Fruit fly (Drosophila melanogaster) whole organism, embryonic: ENCODE data around the gene Scox.

ENCODE experiments used
- Abd-B ChIP-seq: fragments of 200-800 bp; sonication (Bioruptor generic); optimal IDR thresholded peaks from 2 replicates; lab custom pipeline; 2018; ENCODE audit warnings: missing biosample characterization, mild to moderate bottlenecking, missing genetic modification characterization, moderate library complexity
- Aef1 ChIP-seq: fragments of 200-800 bp; sonication (Bioruptor generic); IDR thresholded peaks from 3 replicates; pipeline ENCODE4 v1.3.6; 2022; ENCODE audit warnings: missing biosample characterization, missing genetic modification characterization
- Asciz ChIP-seq: fragments of 200-800 bp; sonication (Bioruptor generic); optimal IDR thresholded peaks from 2 replicates; lab custom pipeline; 2017; ENCODE audit warnings: missing biosample characterization, mild to moderate bottlenecking, missing genetic modification characterization, missing genetic modification reagents
- Atf6 ChIP-seq: fragments of 200-800 bp; sonication (Bioruptor generic); IDR thresholded peaks from 2 replicates; pipeline ENCODE4 v1.3.6; 2022; ENCODE audit warnings: missing biosample characterization, missing genetic modification characterization
- CG1024 ChIP-seq: fragments of 200-800 bp; sonication (Bioruptor generic); IDR thresholded peaks from 2 replicates; pipeline ENCODE4 v1.3.6; 2022; ENCODE audit warnings: missing biosample characterization, missing genetic modification characterization
- CG10543 ChIP-seq: fragments of 200-800 bp; sonication (Bioruptor generic); optimal IDR thresholded peaks from 3 replicates; lab custom pipeline; 2017; ENCODE audit warnings: missing biosample characterization, mild to moderate bottlenecking, missing genetic modification characterization, moderate library complexity
- CG10959 ChIP-seq: fragments of 200-800 bp; sonication (Bioruptor generic); IDR thresholded peaks from 2 replicates; pipeline ENCODE4 v1.3.6; 2022; ENCODE audit warnings: missing biosample characterization, missing genetic modification characterization
- CG12104 ChIP-seq: fragments of 200-800 bp; sonication (Bioruptor generic); optimal IDR thresholded peaks from 3 replicates; lab custom pipeline; 2016; ENCODE audit warnings: missing biosample characterization, missing genetic modification characterization
- CG12236 ChIP-seq: fragments of 200-800 bp; sonication (Bioruptor generic); optimal IDR thresholded peaks from 2 replicates; lab custom pipeline; 2016; ENCODE audit warnings: missing biosample characterization, missing genetic modification characterization
- CG1233 ChIP-seq: fragments of 200-800 bp; sonication (Bioruptor generic); optimal IDR thresholded peaks from 4 replicates; lab custom pipeline; 2018; ENCODE audit warnings: missing biosample characterization, mild to moderate bottlenecking, missing genetic modification characterization
- CG12391 ChIP-seq: fragments of 200-800 bp; sonication (Bioruptor generic); optimal IDR thresholded peaks from 3 replicates; lab custom pipeline; 2018; ENCODE audit warnings: missing biosample characterization, mild to moderate bottlenecking, missing genetic modification characterization, moderate library complexity
- CG17361 ChIP-seq: fragments of 200-800 bp; sonication (Bioruptor generic); IDR thresholded peaks from 3 replicates; pipeline ENCODE4 v1.3.6; 2022; ENCODE audit warnings: missing biosample characterization, missing genetic modification characterization
- CG17568 ChIP-seq: fragments of 200-800 bp; sonication (Bioruptor generic); optimal IDR thresholded peaks from 2 replicates; lab custom pipeline; 2018; ENCODE audit warnings: missing biosample characterization, mild to moderate bottlenecking, missing genetic modification characterization, moderate library complexity
- CG2120 ChIP-seq: fragments of 200-800 bp; sonication (Bioruptor generic); optimal IDR thresholded peaks from 3 replicates; lab custom pipeline; 2016; ENCODE audit warnings: missing biosample characterization, missing genetic modification characterization
- CG4282 ChIP-seq: fragments of 200-800 bp; sonication (Bioruptor generic); optimal IDR thresholded peaks from 2 replicates; lab custom pipeline; 2016; ENCODE audit warnings: missing biosample characterization, missing genetic modification characterization
- CG5180 ChIP-seq: fragments of 200-800 bp; sonication (Bioruptor generic); optimal IDR thresholded peaks from 3 replicates; lab custom pipeline; 2017; ENCODE audit warnings: missing biosample characterization, missing genetic modification characterization, mild to moderate bottlenecking, moderate library complexity, missing genetic modification reagents
- CG6683 ChIP-seq: fragments of 200-800 bp; sonication (Bioruptor generic); optimal IDR thresholded peaks from 2 replicates; lab custom pipeline; 2017; ENCODE audit warnings: missing biosample characterization, mild to moderate bottlenecking, missing genetic modification characterization, missing genetic modification reagents
- CG8765 ChIP-seq: fragments of 200-800 bp; sonication (Bioruptor generic); IDR thresholded peaks from 2 replicates; pipeline ENCODE4 v1.3.6; 2022; ENCODE audit warnings: missing biosample characterization, missing genetic modification characterization
- CG9817 ChIP-seq: fragments of 200-800 bp; sonication (Bioruptor generic); optimal IDR thresholded peaks from 2 replicates; lab custom pipeline; 2018; ENCODE audit warnings: missing biosample characterization, mild to moderate bottlenecking, missing genetic modification characterization, moderate library complexity
- CoRest ChIP-seq: fragments of 200-800 bp; sonication (Bioruptor generic); optimal IDR thresholded peaks from 3 replicates; lab custom pipeline; 2018; ENCODE audit warnings: missing biosample characterization, mild to moderate bottlenecking, missing genetic modification characterization, moderate library complexity
- Dip3 ChIP-seq: fragments of 200-800 bp; sonication (Bioruptor generic); optimal IDR thresholded peaks from 3 replicates; lab custom pipeline; 2016; ENCODE audit warnings: missing biosample characterization, missing genetic modification characterization
- E2f1 ChIP-seq: fragments of 200-800 bp; sonication (Bioruptor generic); IDR thresholded peaks from 2 replicates; pipeline ENCODE4 v1.3.6; 2022; ENCODE audit warnings: missing biosample characterization, missing genetic modification characterization
- HLH4C ChIP-seq: fragments of 200-800 bp; sonication (Bioruptor generic); IDR thresholded peaks from 3 replicates; pipeline ENCODE4 v1.3.6; 2022; ENCODE audit warnings: missing biosample characterization, missing genetic modification characterization; ENCODE audit not compliant: partially characterized antibody
- HLH54F ChIP-seq: fragments of 200-800 bp; sonication (Bioruptor generic); optimal IDR thresholded peaks from 3 replicates; lab custom pipeline; 2016; ENCODE audit warnings: missing biosample characterization, missing genetic modification characterization
- Max ChIP-seq: fragments of 200-800 bp; sonication (Bioruptor generic); optimal IDR thresholded peaks from 2 replicates; lab custom pipeline; 2016; ENCODE audit warnings: missing biosample characterization, mild to moderate bottlenecking, missing genetic modification characterization
- Nf-YA ChIP-seq: fragments of 200-800 bp; sonication (Bioruptor generic); IDR thresholded peaks from 2 replicates; pipeline ENCODE4 v1.3.6; 2022; ENCODE audit warnings: missing biosample characterization, missing genetic modification characterization
- Rfx ChIP-seq: fragments of 200-800 bp; sonication (Bioruptor generic); IDR thresholded peaks from 2 replicates; pipeline ENCODE4 v1.3.6; 2022; ENCODE audit warnings: missing biosample characterization, missing genetic modification characterization
- Sox102F ChIP-seq: fragments of 200-800 bp; sonication (Bioruptor generic); optimal IDR thresholded peaks from 2 replicates; lab custom pipeline; 2018; ENCODE audit warnings: missing biosample characterization, mild to moderate bottlenecking, missing genetic modification characterization, moderate library complexity
- Spps ChIP-seq: fragments of 200-800 bp; sonication (Bioruptor generic); optimal IDR thresholded peaks from 2 replicates; lab custom pipeline; 2018; ENCODE audit warnings: missing biosample characterization, mild to moderate bottlenecking, missing genetic modification characterization
- cwo ChIP-seq: fragments of 200-800 bp; sonication (Bioruptor generic); optimal IDR thresholded peaks from 3 replicates; lab custom pipeline; 2017; ENCODE audit warnings: missing biosample characterization, missing genetic modification characterization, mild to moderate bottlenecking, moderate library complexity, missing genetic modification reagents
- gcm ChIP-seq: fragments of 200-800 bp; sonication (Bioruptor generic); optimal IDR thresholded peaks from 2 replicates; lab custom pipeline; 2019; ENCODE audit warnings: missing biosample characterization, mild to moderate bottlenecking, missing genetic modification characterization, moderate library complexity
- gcm2 ChIP-seq: fragments of 200-800 bp; sonication (Bioruptor generic); optimal IDR thresholded peaks from 2 replicates; lab custom pipeline; 2016; ENCODE audit warnings: missing biosample characterization, missing genetic modification characterization
- grau ChIP-seq: fragments of 200-800 bp; optimal IDR thresholded peaks from 3 replicates; lab custom pipeline; 2019; ENCODE audit warnings: missing biosample characterization, mild to moderate bottlenecking, missing genetic modification characterization, moderate library complexity
- hbn ChIP-seq: fragments of 200-800 bp; sonication (Bioruptor generic); IDR thresholded peaks from 2 replicates; pipeline ENCODE4 v1.3.6; 2022; ENCODE audit warnings: missing biosample characterization, missing genetic modification characterization; ENCODE audit not compliant: partially characterized antibody
- lov ChIP-seq, 2 experiments: fragments of 200-800 bp in 1 of 2; fragments of >200 bp in 1 of 2; sonication (Bioruptor generic) in 1 of 2; IDR thresholded peaks in 1 of 2; optimal IDR thresholded peaks in 1 of 2; 2 replicates in 1 of 2; 3 replicates in 1 of 2; pipeline versions ENCODE4 v1.3.6 to Lab custom; 2017 to 2022; ENCODE audit warnings: missing biosample characterization in 1 of 2, missing genetic modification characterization in 1 of 2
- nom ChIP-seq: fragments of 200-800 bp; sonication (Bioruptor generic); optimal IDR thresholded peaks from 2 replicates; lab custom pipeline; 2017; ENCODE audit warnings: missing biosample characterization, missing genetic modification characterization, mild to moderate bottlenecking, moderate library complexity, missing genetic modification reagents
- oc ChIP-seq: fragments of 200-800 bp; sonication (Bioruptor generic); optimal IDR thresholded peaks from 2 replicates; lab custom pipeline; 2018; ENCODE audit warnings: missing biosample characterization, mild to moderate bottlenecking, missing genetic modification characterization, moderate library complexity
- otp ChIP-seq: fragments of 200-800 bp; sonication (Bioruptor generic); IDR thresholded peaks from 3 replicates; pipeline ENCODE4, ENCODE4 v1.3.6; 2022; ENCODE audit warnings: missing biosample characterization, missing genetic modification characterization
- pan ChIP-seq, 4 experiments: fragments of >200 bp in 3 of 4; fragments of 200-800 bp in 1 of 4; sonication (Bioruptor generic) in 1 of 4; optimal IDR thresholded peaks in 3 of 4; IDR thresholded peaks in 1 of 4; 2 replicates each; pipeline versions ENCODE4 v1.3.6 to Lab custom; 2017 to 2022; ENCODE audit warnings: missing biosample characterization in 2 of 4, missing genetic modification characterization in 2 of 4, mixed read lengths in 1 of 4
- peb ChIP-seq: fragments of 200-800 bp; sonication (Bioruptor generic); IDR thresholded peaks from 2 replicates; pipeline ENCODE4 v1.3.6; 2022; ENCODE audit warnings: missing biosample characterization, missing genetic modification characterization
- psq ChIP-seq: fragments of 200-800 bp; sonication (Bioruptor generic); optimal IDR thresholded peaks from 2 replicates; lab custom pipeline; 2017; ENCODE audit warnings: missing biosample characterization, missing genetic modification characterization
- sna ChIP-seq: fragments of 200-800 bp; sonication (Bioruptor generic); IDR thresholded peaks from 2 replicates; pipeline ENCODE4 v1.3.6; 2022; ENCODE audit warnings: missing biosample characterization, missing genetic modification characterization; ENCODE audit not compliant: partially characterized antibody
- so ChIP-seq: fragments of 200-800 bp; sonication (Bioruptor generic); IDR thresholded peaks from 3 replicates; pipeline ENCODE4 v1.3.6; 2022; ENCODE audit warnings: missing biosample characterization, missing genetic modification characterization
- sob ChIP-seq: fragments of 200-800 bp; sonication (Bioruptor generic); IDR thresholded peaks from 2 replicates; pipeline ENCODE4 v1.3.6; 2022; ENCODE audit warnings: missing biosample characterization, missing genetic modification characterization
- trem ChIP-seq: fragments of 200-800 bp; optimal IDR thresholded peaks from 3 replicates; lab custom pipeline; 2019; ENCODE audit warnings: missing biosample characterization, mild to moderate bottlenecking, missing genetic modification characterization, moderate library complexity
- twi ChIP-seq: fragments of 200-800 bp; optimal IDR thresholded peaks from 2 replicates; lab custom pipeline; 2019; ENCODE audit warnings: missing biosample characterization, mild to moderate bottlenecking, missing genetic modification characterization, moderate library complexity
- vnd ChIP-seq: fragments of 200-800 bp; sonication (Bioruptor generic); IDR thresholded peaks from 3 replicates; pipeline ENCODE4 v1.3.6; 2022; ENCODE audit warnings: missing biosample characterization, missing genetic modification characterization; ENCODE audit not compliant: partially characterized antibody

Scox gene

DNA sequence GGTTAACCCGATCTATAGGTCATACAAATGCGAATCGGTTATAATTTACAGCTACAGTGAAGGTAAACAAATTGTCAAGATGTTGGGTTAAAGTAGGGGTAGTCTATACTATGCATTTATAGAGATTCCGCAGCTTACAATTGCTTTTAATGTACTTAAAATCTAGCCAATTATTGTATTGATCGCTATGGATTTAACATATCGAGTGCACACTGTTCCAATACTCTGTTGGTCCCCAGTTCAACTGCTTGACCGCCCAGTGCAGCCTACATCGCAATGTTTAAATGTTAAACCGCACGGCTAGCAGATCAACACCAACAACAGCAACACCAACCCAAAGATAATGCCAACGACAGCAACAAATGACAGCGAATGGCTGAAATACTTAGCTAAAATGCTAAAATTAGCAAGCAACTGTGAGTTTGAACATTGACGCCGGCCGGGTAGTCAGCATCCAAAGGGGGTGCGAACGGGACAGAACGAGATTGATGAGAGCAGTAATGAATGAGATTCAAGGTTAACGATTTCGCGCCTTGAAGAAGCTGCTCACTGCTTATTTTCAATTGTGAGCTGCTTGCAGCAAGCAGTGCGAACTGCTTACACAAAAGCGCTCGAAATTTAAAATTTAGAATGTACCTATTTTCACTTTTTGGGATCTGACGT, 32.3 kb upstream of the Scox start (continued):
- no peak for TF ChIP-seq nom (GFP tag; lab: Kevin White, UChicago)
- no peak for TF ChIP-seq Asciz (GFP tag; lab: Kevin White, UChicago)
- TF ChIP-seq CG12391 (tag; lab: Kevin White, UChicago) = no peak
- no peak for TF ChIP-seq HLH54F (GFP tag; lab: Kevin White, UChicago)
- TF ChIP-seq HLH4C = peak; percentile 43; the same call in 1 of the 3 replicates
- TF ChIP-seq Spps (tag; lab: Kevin White, UChicago) = no peak
- TF ChIP-seq sna (GFP tag; lab: Robert Waterston, UW) = no peak
- 0 out of 2 replicates have a peak, but pooled peaks have one; percentile 11 for TF ChIP-seq CG1024 (GFP tag; lab: Robert Waterston, UW)
- TF ChIP-seq grau (tag; lab: Kevin White, UChicago) = peak; percentile 94
- peak; percentile 65; the same call in 2 of the 3 replicates for TF ChIP-seq otp (GFP tag; lab: Robert Waterston, UW)
- peak; percentile 64 for TF ChIP-seq CG10543 (GFP tag; lab: Kevin White, UChicago)
- no peak for TF ChIP-seq CG6683 (GFP tag; lab: Kevin White, UChicago)
- TF ChIP-seq twi = no peak
- TF ChIP-seq so (GFP tag; lab: Robert Waterston, UW) = no peak; the same call in 2 of the 3 replicates
- TF ChIP-seq peb (GFP tag; lab: Robert Waterston, UW) = no peak
- no peak for TF ChIP-seq CG4282 (GFP tag; lab: Kevin White, UChicago)
- TF ChIP-seq Abd-B = peak; percentile 72
- 0 out of 2 replicates have a peak, but pooled peaks have one; percentile 9 for TF ChIP-seq sob (GFP tag; lab: Robert Waterston, UW)
- no peak for TF ChIP-seq CG12236
- TF ChIP-seq vnd (GFP tag; lab: Robert Waterston, UW) = peak; percentile 48; the same call in 2 of the 3 replicates
- no peak for TF ChIP-seq Dip3 (GFP tag; lab: Kevin White, UChicago)
- TF ChIP-seq Rfx (GFP tag; lab: Robert Waterston, UW) = peak; percentile 54
- TF ChIP-seq CG5180 (GFP tag; lab: Kevin White, UChicago) = no peak
- no peak for TF ChIP-seq hbn (GFP tag; lab: Robert Waterston, UW)
- TF ChIP-seq CG17568 (GFP tag; lab: Kevin White, UChicago) = no peak
- no peak for TF ChIP-seq CG2120 (GFP tag; lab: Kevin White, UChicago)
- TF ChIP-seq Nf-YA (GFP tag; lab: Robert Waterston, UW) = no peak
- TF ChIP-seq CG12104 (GFP tag; lab: Kevin White, UChicago) = no peak
- TF ChIP-seq psq (GFP tag; lab: Kevin White, UChicago) = no peak
- TF ChIP-seq CG10959 = peak; percentile 29
- TF ChIP-seq gcm2 (GFP tag; lab: Kevin White, UChicago) = no peak
- TF ChIP-seq CG17361 (GFP tag; lab: Robert Waterston, UW) = peak; percentile 5; the same call in 1 of the 3 replicates
- TF ChIP-seq CG9817 (tag; lab: Kevin White, UChicago) = no peak
- no peak for TF ChIP-seq Sox102F
- TF ChIP-seq gcm (GFP tag; lab: Kevin White, UChicago) = no peak
- TF ChIP-seq CG1233 (GFP tag; lab: Kevin White, UChicago) = no peak
- TF ChIP-seq E2f1 (GFP tag; lab: Robert Waterston, UW) = peak; percentile 28
- TF ChIP-seq Max = no peak
- no peak for TF ChIP-seq lov (optimal IDR thresholded peaks at IDR 0.05; lab: Kevin White, UChicago)
- TF ChIP-seq lov (GFP tag; IDR thresholded peaks at IDR 0.05; lab: Robert Waterston, UW) = peak; percentile 73; the same call in 2 of the 3 replicates
- peak; percentile 52; the same call in 1 of the 2 replicates for TF ChIP-seq CG8765 (GFP tag; lab: Robert Waterston, UW)
- TF ChIP-seq CoRest (tag; lab: Kevin White, UChicago) = peak; percentile 3
- TF ChIP-seq cwo = no peak
- peak; percentile 28 for TF ChIP-seq Aef1
- no peak for TF ChIP-seq oc
- no peak for TF ChIP-seq pan (optimal IDR thresholded peaks at IDR 0.05; lab: Kevin White, UChicago)
- peak in 1 of 2 experiments; percentile 65 for TF ChIP-seq pan (GFP tag; optimal IDR thresholded peaks at IDR 0.05 in 1 of 2, IDR thresholded peaks at IDR 0.05 in 1 of 2)
- TF ChIP-seq trem (tag; lab: Kevin White, UChicago) = no peak
- no peak; the same call in 1 of the 2 replicates for TF ChIP-seq Atf6 (GFP tag; lab: Robert Waterston, UW)
